Fruit fly (Drosophila melanogaster) whole organism, embryonic: ENCODE measurements around the gene Sytbeta.

Experiments used
- CG10209 ChIP-seq: fragments of 200-800 bp; sonication (Bioruptor generic); optimal IDR thresholded peaks from 3 replicates; lab custom pipeline; 2017; ENCODE audit warnings: missing biosample characterization, mild to moderate bottlenecking, missing genetic modification characterization, missing genetic modification reagents
- CG11247 ChIP-seq: fragments of 200-800 bp; sonication (Bioruptor generic); IDR thresholded peaks from 2 replicates; pipeline ENCODE4 v1.3.6; 2022; ENCODE audit warnings: missing biosample characterization, missing genetic modification characterization
- CG1602 ChIP-seq: fragments of 200-800 bp; sonication (Bioruptor generic); optimal IDR thresholded peaks from 3 replicates; lab custom pipeline; 2016; ENCODE audit warnings: missing biosample characterization, missing genetic modification characterization
- CG16779 ChIP-seq: fragments of 200-800 bp; sonication (Bioruptor generic); IDR thresholded peaks from 2 replicates; pipeline ENCODE4 v1.3.6; 2022; ENCODE audit warnings: missing biosample characterization, missing genetic modification characterization
- CG17361 ChIP-seq: fragments of 200-800 bp; sonication (Bioruptor generic); IDR thresholded peaks from 3 replicates; pipeline ENCODE4 v1.3.6; 2022; ENCODE audit warnings: missing biosample characterization, missing genetic modification characterization
- CG18599 ChIP-seq: fragments of 200-800 bp; sonication (Bioruptor generic); optimal IDR thresholded peaks from 3 replicates; lab custom pipeline; 2017; ENCODE audit warnings: missing biosample characterization, missing genetic modification characterization, mild to moderate bottlenecking, moderate library complexity, missing genetic modification reagents
- CG2712 ChIP-seq: fragments of 200-800 bp; optimal IDR thresholded peaks from 3 replicates; lab custom pipeline; 2019; ENCODE audit warnings: missing biosample characterization, mild to moderate bottlenecking, missing genetic modification characterization, moderate library complexity
- CG31441 ChIP-seq: fragments of 200-800 bp; sonication (Bioruptor generic); IDR thresholded peaks from 2 replicates; pipeline ENCODE4 v1.3.6; 2022; ENCODE audit warnings: missing biosample characterization, missing genetic modification characterization
- CG3281 ChIP-seq: fragments of 200-800 bp; sonication (Bioruptor generic); optimal IDR thresholded peaks from 3 replicates; lab custom pipeline; 2017; ENCODE audit warnings: missing biosample characterization, mild to moderate bottlenecking, missing genetic modification characterization
- CG34224 ChIP-seq: fragments of 200-800 bp; sonication (Bioruptor generic); IDR thresholded peaks from 3 replicates; pipeline ENCODE4 v1.3.6; 2022; ENCODE audit warnings: missing biosample characterization, missing genetic modification characterization; ENCODE audit not compliant: partially characterized antibody
- CG4424 ChIP-seq: fragments of 200-800 bp; sonication (Bioruptor generic); optimal IDR thresholded peaks from 3 replicates; lab custom pipeline; 2016; ENCODE audit warnings: missing biosample characterization, missing genetic modification characterization
- CG5180 ChIP-seq: fragments of 200-800 bp; sonication (Bioruptor generic); optimal IDR thresholded peaks from 3 replicates; lab custom pipeline; 2017; ENCODE audit warnings: missing biosample characterization, missing genetic modification characterization, mild to moderate bottlenecking, moderate library complexity, missing genetic modification reagents
- CG7839 ChIP-seq: fragments of 200-800 bp; sonication (Bioruptor generic); optimal IDR thresholded peaks from 3 replicates; lab custom pipeline; 2018; ENCODE audit warnings: missing biosample characterization, mild to moderate bottlenecking, missing genetic modification characterization, moderate library complexity
- CG8281 ChIP-seq: fragments of 200-800 bp; sonication (Bioruptor generic); optimal IDR thresholded peaks from 2 replicates; lab custom pipeline; 2018; ENCODE audit warnings: missing biosample characterization, mild to moderate bottlenecking, missing genetic modification characterization, moderate library complexity
- CG9437 ChIP-seq: fragments of 200-800 bp; sonication (Bioruptor generic); optimal IDR thresholded peaks from 2 replicates; lab custom pipeline; 2018; ENCODE audit warnings: missing biosample characterization, mild to moderate bottlenecking, missing genetic modification characterization
- CG9727 ChIP-seq: fragments of 200-800 bp; sonication (Bioruptor generic); optimal IDR thresholded peaks from 3 replicates; lab custom pipeline; 2017; ENCODE audit warnings: missing biosample characterization, mild to moderate bottlenecking, missing genetic modification characterization
- D ChIP-seq, 2 experiments: fragments of 200-800 bp in 1 of 2; fragments of >200 bp in 1 of 2; sonication (Bioruptor generic) in 1 of 2; optimal IDR thresholded peaks; 2 replicates in 1 of 2; 3 replicates in 1 of 2; lab custom pipeline; 2017; ENCODE audit warnings: mild to moderate bottlenecking in 1 of 2, missing biosample characterization in 1 of 2, missing genetic modification characterization in 1 of 2, missing genetic modification reagents in 1 of 2
- D19A ChIP-seq: fragments of 200-800 bp; optimal IDR thresholded peaks from 3 replicates; lab custom pipeline; 2019; ENCODE audit warnings: missing biosample characterization, mild to moderate bottlenecking, missing genetic modification characterization, moderate library complexity
- Deaf1 ChIP-seq: fragments of 200-800 bp; optimal IDR thresholded peaks from 3 replicates; lab custom pipeline; 2019; ENCODE audit warnings: missing biosample characterization, mild to moderate bottlenecking, missing genetic modification characterization, moderate library complexity
- Eip74EF ChIP-seq, 2 experiments: fragments of 200-800 bp in 1 of 2; fragments of >200 bp in 1 of 2; sonication (Bioruptor generic) in 1 of 2; optimal IDR thresholded peaks; 2 replicates each; lab custom pipeline; 2017 to 2019; ENCODE audit warnings: missing biosample characterization in 2 of 2, missing genetic modification characterization in 2 of 2, mild to moderate bottlenecking in 1 of 2, moderate library complexity in 1 of 2
- HHEX ChIP-seq: fragments of 200-800 bp; sonication (Bioruptor generic); optimal IDR thresholded peaks from 3 replicates; lab custom pipeline; 2017; ENCODE audit warnings: missing biosample characterization, mild to moderate bottlenecking, missing genetic modification characterization, missing genetic modification reagents
- Hand ChIP-seq: fragments of 200-800 bp; sonication (Bioruptor generic); optimal IDR thresholded peaks from 2 replicates; lab custom pipeline; 2017; ENCODE audit warnings: mild to moderate bottlenecking, missing biosample characterization, missing genetic modification reagents, missing genetic modification characterization
- Hmr ChIP-seq: fragments of 200-800 bp; sonication (Bioruptor generic); optimal IDR thresholded peaks from 3 replicates; lab custom pipeline; 2017; ENCODE audit warnings: mild to moderate bottlenecking, missing biosample characterization, missing genetic modification reagents, missing genetic modification characterization
- Mad ChIP-seq: fragments of 200-800 bp; sonication (Bioruptor generic); optimal IDR thresholded peaks from 2 replicates; lab custom pipeline; 2016; ENCODE audit warnings: missing biosample characterization, missing genetic modification characterization
- Meics ChIP-seq: fragments of 200-800 bp; sonication (Bioruptor generic); optimal IDR thresholded peaks from 2 replicates; lab custom pipeline; 2017; ENCODE audit warnings: missing biosample characterization, mild to moderate bottlenecking, missing genetic modification characterization
- Oli ChIP-seq: fragments of 200-800 bp; sonication (Bioruptor generic); optimal IDR thresholded peaks from 2 replicates; lab custom pipeline; 2018; ENCODE audit warnings: missing biosample characterization, mild to moderate bottlenecking, missing genetic modification characterization, moderate library complexity
- Trl ChIP-seq, 3 experiments: fragments of >200 bp in 2 of 3; fragments of 200-800 bp in 1 of 3; sonication (Bioruptor generic) in 1 of 3; optimal IDR thresholded peaks; 2 replicates in 1 of 3; 3 replicates in 2 of 3; lab custom pipeline; 2016 to 2017; ENCODE audit warnings: missing biosample characterization in 1 of 3, missing genetic modification characterization in 1 of 3
- Xbp1 ChIP-seq: fragments of 200-800 bp; sonication (Bioruptor generic); optimal IDR thresholded peaks from 3 replicates; lab custom pipeline; 2016; ENCODE audit warnings: missing biosample characterization, mild to moderate bottlenecking, missing genetic modification characterization
- amos ChIP-seq: fragments of 200-800 bp; sonication (Bioruptor generic); IDR thresholded peaks from 2 replicates; pipeline ENCODE4 v1.3.6; 2022; ENCODE audit warnings: missing biosample characterization, missing genetic modification characterization; ENCODE audit not compliant: partially characterized antibody
- bowl ChIP-seq: fragments of 200-800 bp; sonication (Bioruptor generic); IDR thresholded peaks from 2 replicates; pipeline ENCODE4 v1.3.6; 2022; ENCODE audit warnings: missing biosample characterization, missing genetic modification characterization
- dysf ChIP-seq: fragments of 200-800 bp; sonication (Bioruptor generic); IDR thresholded peaks from 3 replicates; pipeline ENCODE4 v1.3.6; 2022; ENCODE audit warnings: missing biosample characterization, missing genetic modification characterization
- exex ChIP-seq: fragments of 200-800 bp; sonication (Bioruptor generic); optimal IDR thresholded peaks from 4 replicates; lab custom pipeline; 2018; ENCODE audit warnings: missing biosample characterization, mild to moderate bottlenecking, missing genetic modification characterization, moderate library complexity
- fd96Cb ChIP-seq: fragments of 200-800 bp; sonication (Bioruptor generic); optimal IDR thresholded peaks from 2 replicates; lab custom pipeline; 2018; ENCODE audit warnings: missing biosample characterization, mild to moderate bottlenecking, missing genetic modification characterization, moderate library complexity
- grau ChIP-seq: fragments of 200-800 bp; optimal IDR thresholded peaks from 3 replicates; lab custom pipeline; 2019; ENCODE audit warnings: missing biosample characterization, mild to moderate bottlenecking, missing genetic modification characterization, moderate library complexity
- hkb ChIP-seq, 2 experiments: fragments of 200-800 bp in 1 of 2; fragments of >200 bp in 1 of 2; sonication (Bioruptor generic) in 1 of 2; IDR thresholded peaks in 1 of 2; optimal IDR thresholded peaks in 1 of 2; 2 replicates each; pipeline versions ENCODE4 v1.3.6 to Lab custom; 2017 to 2022; ENCODE audit warnings: missing biosample characterization in 1 of 2, missing genetic modification characterization in 1 of 2
- jing ChIP-seq: fragments of 200-800 bp; sonication (Bioruptor generic); optimal IDR thresholded peaks from 2 replicates; lab custom pipeline; 2018; ENCODE audit warnings: missing biosample characterization, mild to moderate bottlenecking, missing genetic modification characterization
- lola ChIP-seq, 3 experiments: fragments of >200 bp in 2 of 3; fragments of 200-800 bp in 1 of 3; sonication (Bioruptor generic) in 1 of 3; optimal IDR thresholded peaks; 2 replicates each; lab custom pipeline; 2017 to 2019; ENCODE audit warnings: missing biosample characterization in 3 of 3, missing genetic modification characterization in 3 of 3, mild to moderate bottlenecking in 1 of 3, moderate library complexity in 1 of 3
- nmo ChIP-seq: fragments of 200-800 bp; sonication (Bioruptor generic); optimal IDR thresholded peaks from 2 replicates; lab custom pipeline; 2018; ENCODE audit warnings: missing biosample characterization, mild to moderate bottlenecking, missing genetic modification characterization, moderate library complexity
- otp ChIP-seq: fragments of 200-800 bp; sonication (Bioruptor generic); IDR thresholded peaks from 3 replicates; pipeline ENCODE4, ENCODE4 v1.3.6; 2022; ENCODE audit warnings: missing biosample characterization, missing genetic modification characterization
- row ChIP-seq: fragments of 200-800 bp; sonication (Bioruptor generic); IDR thresholded peaks from 3 replicates; pipeline ENCODE4 v1.3.6; 2022; ENCODE audit warnings: missing biosample characterization, missing genetic modification characterization
- scrt ChIP-seq: fragments of 200-800 bp; sonication (Bioruptor generic); optimal IDR thresholded peaks from 2 replicates; lab custom pipeline; 2018; ENCODE audit warnings: missing biosample characterization, mild to moderate bottlenecking, missing genetic modification characterization, moderate library complexity
- tap ChIP-seq: fragments of 200-800 bp; optimal IDR thresholded peaks from 3 replicates; lab custom pipeline; 2019; ENCODE audit warnings: missing biosample characterization, mild to moderate bottlenecking, missing genetic modification characterization, moderate library complexity
- zf30C ChIP-seq: fragments of 200-800 bp; sonication (Bioruptor generic); optimal IDR thresholded peaks from 3 replicates; lab custom pipeline; 2018; ENCODE audit warnings: missing biosample characterization, mild to moderate bottlenecking, missing genetic modification characterization
- zfh1 ChIP-seq: fragments of 200-800 bp; sonication (Bioruptor generic); IDR thresholded peaks from 3 replicates; pipeline ENCODE4 v1.3.6; 2022; ENCODE audit warnings: missing biosample characterization, missing genetic modification characterization

The Sytbeta gene

DNA sequence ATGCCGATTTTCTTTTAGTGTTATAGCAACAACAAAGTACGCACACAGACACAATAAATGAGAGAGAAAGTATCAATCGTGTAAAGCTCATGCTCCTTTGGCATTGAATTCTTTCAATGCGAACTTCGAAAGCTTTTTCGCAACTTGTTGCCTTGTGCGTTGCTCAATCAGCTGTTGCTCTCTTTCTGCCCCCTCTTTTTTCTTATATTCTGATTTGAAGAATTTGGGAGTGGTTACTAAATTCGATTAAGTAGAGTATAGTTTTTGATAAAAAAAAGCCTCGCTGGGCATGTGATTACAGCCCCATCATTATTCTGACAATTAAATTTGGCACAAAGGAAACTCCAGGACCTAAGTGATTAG lies 30.1 kb downstream of the Sytbeta start:
- TF ChIP-seq scrt (GFP tag; lab: Kevin White, UChicago) = peak; percentile 98
- peak in 1 of 2 experiments; percentile 16 for TF ChIP-seq Trl (optimal IDR thresholded peaks at IDR 0.05; lab: Kevin White, UChicago)
- no peak for TF ChIP-seq Trl (GFP tag; optimal IDR thresholded peaks at IDR 0.05; lab: Kevin White, UChicago)
- TF ChIP-seq Eip74EF (GFP tag; optimal IDR thresholded peaks at IDR 0.05; lab: Kevin White, UChicago) = no peak

DNA sequence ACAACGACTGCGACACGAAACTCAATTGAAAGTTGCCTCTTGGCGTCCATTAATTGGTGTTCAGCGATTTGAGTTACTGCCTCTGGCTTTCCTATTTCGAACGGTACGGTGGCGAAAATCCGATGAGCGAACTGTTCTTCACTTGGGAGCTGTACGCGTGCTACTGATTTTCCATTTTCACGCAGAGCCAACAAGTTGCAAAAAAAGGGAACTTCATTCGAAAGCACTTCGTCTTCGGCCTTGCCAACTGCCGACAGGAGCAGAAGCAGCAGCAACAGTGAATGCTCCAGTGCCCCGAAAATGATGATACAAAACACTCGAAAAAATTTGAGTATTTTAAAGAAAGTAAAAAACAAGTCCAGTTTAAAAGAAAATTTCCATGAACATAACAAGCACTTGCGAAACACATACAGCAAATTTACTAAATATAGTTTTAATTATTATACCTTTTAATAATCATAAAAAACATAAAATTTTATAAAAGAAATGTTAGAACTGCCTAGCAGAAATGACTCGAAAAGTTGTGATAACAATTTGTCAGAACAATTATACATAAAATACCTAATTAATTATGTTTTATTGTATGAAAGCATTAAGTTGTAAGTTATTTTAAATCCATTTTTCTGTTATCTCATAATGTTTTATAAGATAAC lies 30.6 kb downstream of the Sytbeta start:
- no peak for TF ChIP-seq HHEX (GFP tag; lab: Kevin White, UChicago)
- TF ChIP-seq jing (GFP tag; lab: Kevin White, UChicago) = no peak
- TF ChIP-seq bowl (GFP tag; lab: Robert Waterston, UW) = no peak
- TF ChIP-seq Hand (GFP tag; lab: Kevin White, UChicago) = peak; percentile 73
- peak; percentile 78 for TF ChIP-seq Meics (GFP tag; lab: Kevin White, UChicago)
- no peak for TF ChIP-seq lola (GFP tag; optimal IDR thresholded peaks at IDR 0.05; lab: Kevin White, UChicago)
- TF ChIP-seq CG17361 = peak; percentile 65; the same call in 2 of the 3 replicates
- peak; percentile 15 for TF ChIP-seq CG1602 (GFP tag; lab: Kevin White, UChicago)
- TF ChIP-seq CG9437 = peak; percentile 40
- peak; percentile 42 for TF ChIP-seq CG2712
- TF ChIP-seq row (GFP tag; lab: Robert Waterston, UW) = peak; percentile 53
- peak; percentile 35 for TF ChIP-seq nmo
- TF ChIP-seq D (optimal IDR thresholded peaks at IDR 0.05; lab: Kevin White, UChicago) = no peak
- peak; percentile 30 for TF ChIP-seq D (GFP tag; optimal IDR thresholded peaks at IDR 0.05; lab: Kevin White, UChicago)
- peak; percentile 63 for TF ChIP-seq CG3281 (GFP tag; lab: Kevin White, UChicago)
- peak; percentile 7 for TF ChIP-seq Xbp1 (GFP tag; lab: Kevin White, UChicago)
- peak; percentile 12 for TF ChIP-seq tap (tag; lab: Kevin White, UChicago)
- TF ChIP-seq exex (tag; lab: Kevin White, UChicago) = peak; percentile 3
- TF ChIP-seq otp (GFP tag; lab: Robert Waterston, UW) = no peak
- peak; percentile 46 for TF ChIP-seq zf30C (GFP tag; lab: Kevin White, UChicago)
- TF ChIP-seq D19A (tag; lab: Kevin White, UChicago) = peak; percentile 32
- peak; percentile 82 for TF ChIP-seq CG18599
- no peak for TF ChIP-seq hkb (optimal IDR thresholded peaks at IDR 0.05; lab: Kevin White, UChicago)
- TF ChIP-seq hkb (GFP tag; IDR thresholded peaks at IDR 0.05; lab: Robert Waterston, UW) = 0 out of 2 replicates have a peak, but pooled peaks have one; percentile 17
- no peak for TF ChIP-seq zfh1
- peak; percentile 64 for TF ChIP-seq Deaf1 (tag; lab: Kevin White, UChicago)
- TF ChIP-seq CG5180 (GFP tag; lab: Kevin White, UChicago) = peak; percentile 6
- TF ChIP-seq CG16779 (GFP tag; lab: Robert Waterston, UW) = no peak
- TF ChIP-seq scrt (GFP tag; lab: Kevin White, UChicago) = peak; percentile 84
- TF ChIP-seq dysf = 0 out of 3 replicates have a peak, but pooled peaks have one; percentile 27
- no peak for TF ChIP-seq amos (GFP tag; lab: Robert Waterston, UW)
- TF ChIP-seq CG11247 (GFP tag; lab: Robert Waterston, UW) = no peak
- TF ChIP-seq grau (tag; lab: Kevin White, UChicago) = peak; percentile 69
- peak; percentile 64 for TF ChIP-seq CG7839 (tag; lab: Kevin White, UChicago)
- TF ChIP-seq fd96Cb (tag; lab: Kevin White, UChicago) = peak; percentile 6
- TF ChIP-seq CG10209 (GFP tag; lab: Kevin White, UChicago) = peak; percentile 45
- TF ChIP-seq Mad = no peak
- TF ChIP-seq CG31441 (GFP tag; lab: Robert Waterston, UW) = peak; percentile 63
- TF ChIP-seq Oli (tag; lab: Kevin White, UChicago) = peak; percentile 38
- TF ChIP-seq CG8281 (tag; lab: Kevin White, UChicago) = no peak
- TF ChIP-seq CG34224 (GFP tag; lab: Robert Waterston, UW) = no peak
- peak; percentile 64 for TF ChIP-seq Hmr (GFP tag; lab: Kevin White, UChicago)
- peak; percentile 58 for TF ChIP-seq CG9727
- peak; percentile 13 for TF ChIP-seq CG4424 (GFP tag; lab: Kevin White, UChicago)
